Worm (Caenorhabditis elegans) whole organism, L3 larva: ENCODE measurements around the gene C33C12.11.

Experiments used
- ZK546.5 ChIP-seq: sonication (generic microtip); optimal IDR thresholded peaks from 2 replicates; lab custom pipeline; 2017; ENCODE audit warnings: missing biosample characterization, missing genetic modification characterization
- elt-3 ChIP-seq, 3 experiments: fragments of 150-350 bp in 1 of 3; sonication (generic microtip) in 2 of 3; optimal IDR thresholded peaks; 2 replicates in 2 of 3; 4 replicates in 1 of 3; lab custom pipeline; 2014 to 2017; ENCODE audit warnings: missing biosample characterization in 3 of 3, missing genetic modification characterization in 3 of 3

ce11 chrII:2197555-2198288 is 34.1 kb upstream of the C33C12.11 start, which contains the start of gene C33C12.1:
- TF ChIP-seq elt-3 (tag; optimal IDR thresholded peaks at IDR 0.05; lab: Kevin White, UChicago) (no peak), ZK546.5 (tag; lab: Kevin White, UChicago) (no peak)
